Worm (Caenorhabditis elegans): ENCODE data around the gene mvb-12.

The mvb-12 gene

ce11 chrIV:7881726-7882125 is 51.4 kb downstream of the mvb-12 start, which contains the start of gene atic-1:
Gene atic-1 (plus strand): TSS chrIV:7882026.
- TF ChIP-seq madf-2 (tag; optimal IDR thresholded peaks at IDR 0.05) (no peak), lim-6 (tag; optimal IDR thresholded peaks at IDR 0.05) (no peak), nfya-1 (tag; optimal IDR thresholded peaks at IDR 0.05) (no peak), lin-11 (tag; optimal IDR thresholded peaks at IDR 0.05) (no peak), pqm-1 (tag; optimal IDR thresholded peaks at IDR 0.05) (no peak), nhr-232 (tag; optimal IDR thresholded peaks at IDR 0.05) (no peak), K09A11.1 (tag; optimal IDR thresholded peaks at IDR 0.05; ENCODE audit: insufficient read depth) (no peak), pat-9 (tag; optimal IDR thresholded peaks at IDR 0.05) (no peak), fkh-6 (tag; optimal IDR thresholded peaks at IDR 0.05) (no peak)

Data from whole organism, late embryonic.